Worm (Caenorhabditis elegans) whole organism, L1 larva: ENCODE measurements around the gene C14F11.7.

Experiments
- C04F5.9 ChIP-seq: sonication (generic microtip); optimal IDR thresholded peaks from 2 replicates; lab custom pipeline; 2016; ENCODE audit warnings: missing genetic modification characterization, missing compliant biosample characterization
- C34B4.2 ChIP-seq: sonication (generic microtip); optimal IDR thresholded peaks from 2 replicates; lab custom pipeline; 2017; ENCODE audit warnings: mild to moderate bottlenecking, missing genetic modification characterization, missing compliant biosample characterization
- F16B12.6 ChIP-seq: fragments of 150-350 bp; optimal IDR thresholded peaks from 2 replicates; lab custom pipeline; 2014; ENCODE audit warnings: missing biosample characterization, missing genetic modification characterization
- aha-1 ChIP-seq: fragments of 150-350 bp; optimal IDR thresholded peaks from 2 replicates; lab custom pipeline; 2014; ENCODE audit warnings: missing biosample characterization, missing genetic modification characterization
- alr-1 ChIP-seq: fragments of 200-800 bp; sonication (Bioruptor generic); optimal IDR thresholded peaks from 2 replicates; lab custom pipeline; 2018; ENCODE audit warnings: borderline replicate concordance, mild to moderate bottlenecking, missing genetic modification characterization, missing compliant biosample characterization
- aly-2 ChIP-seq: fragments of 150-350 bp; optimal IDR thresholded peaks from 2 replicates; lab custom pipeline; 2014; ENCODE audit warnings: missing biosample characterization, missing genetic modification characterization
- ama-1 ChIP-seq: fragments of 150-350 bp; optimal IDR thresholded peaks from 2 replicates; lab custom pipeline; 2014
- blmp-1 ChIP-seq: fragments of 150-350 bp; optimal IDR thresholded peaks from 2 replicates; lab custom pipeline; 2014; ENCODE audit warnings: missing biosample characterization, missing genetic modification characterization
- ceh-63 ChIP-seq: fragments of 200-800 bp; sonication (Bioruptor generic); optimal IDR thresholded peaks from 2 replicates; lab custom pipeline; 2018; ENCODE audit warnings: mild to moderate bottlenecking, missing genetic modification characterization, missing compliant biosample characterization
- ceh-8 ChIP-seq: fragments of 200-800 bp; sonication (Bioruptor generic); optimal IDR thresholded peaks from 2 replicates; lab custom pipeline; 2018; ENCODE audit warnings: mild to moderate bottlenecking, missing genetic modification characterization, moderate library complexity, missing compliant biosample characterization
- ceh-82 ChIP-seq, 3 experiments: fragments of 150-350 bp in 1 of 3; sonication (generic microtip) in 2 of 3; optimal IDR thresholded peaks; 2 replicates each; lab custom pipeline; 2014 to 2017; ENCODE audit warnings: missing biosample characterization in 3 of 3, missing genetic modification characterization in 3 of 3
- dpl-1 ChIP-seq, 3 experiments: fragments of 150-350 bp in 2 of 3; sonication (generic microtip) in 1 of 3; optimal IDR thresholded peaks; 2 replicates each; lab custom pipeline; 2014 to 2017; ENCODE audit warnings: missing biosample characterization in 3 of 3, missing genetic modification characterization in 3 of 3, missing genetic modification reagents in 3 of 3
- dsc-1 ChIP-seq: sonication (generic microtip); optimal IDR thresholded peaks from 2 replicates; lab custom pipeline; 2016; ENCODE audit warnings: mild to moderate bottlenecking, missing genetic modification characterization, missing compliant biosample characterization
- egl-13 ChIP-seq: sonication (generic microtip); optimal IDR thresholded peaks from 2 replicates; lab custom pipeline; 2016; ENCODE audit warnings: missing genotype, missing genetic modification reagents, missing genetic modification characterization, missing compliant biosample characterization
- egl-27 ChIP-seq, 2 experiments: fragments of 150-350 bp in 1 of 2; sonication (generic microtip); optimal IDR thresholded peaks; 3 replicates each; lab custom pipeline; 2017 to 2018; ENCODE audit warnings: missing biosample characterization in 2 of 2, missing genetic modification characterization in 2 of 2, missing genetic modification reagents in 2 of 2
- elt-2 ChIP-seq: sonication (generic microtip); optimal IDR thresholded peaks from 2 replicates; lab custom pipeline; 2016; ENCODE audit warnings: missing genetic modification characterization, mild to moderate bottlenecking, inconsistent platforms, missing compliant biosample characterization, missing genetic modification reagents
- elt-3 ChIP-seq, 6 experiments: fragments of 150-350 bp in 1 of 6; sonication (generic microtip); optimal IDR thresholded peaks; 2 replicates each; lab custom pipeline; 2017 to 2018; ENCODE audit warnings: missing biosample characterization in 6 of 6, missing genetic modification characterization in 6 of 6, inconsistent platforms in 1 of 6
- fkh-10 ChIP-seq: sonication (generic microtip); optimal IDR thresholded peaks from 2 replicates; lab custom pipeline; 2017; ENCODE audit warnings: missing biosample characterization, missing genetic modification reagents, missing genetic modification characterization
- fkh-4 ChIP-seq: sonication (generic microtip); optimal IDR thresholded peaks from 2 replicates; lab custom pipeline; 2016; ENCODE audit warnings: missing compliant biosample characterization, missing genetic modification characterization, borderline replicate concordance
- fkh-8 ChIP-seq: sonication (generic microtip); optimal IDR thresholded peaks from 2 replicates; lab custom pipeline; 2016; ENCODE audit warnings: mild to moderate bottlenecking, missing genetic modification characterization, missing compliant biosample characterization
- hpl-2 ChIP-seq: fragments of 150-350 bp; optimal IDR thresholded peaks from 2 replicates; lab custom pipeline; 2014; ENCODE audit warnings: missing biosample characterization, missing genetic modification reagents, missing genetic modification characterization
- lin-13 ChIP-seq: fragments of 150-350 bp; optimal IDR thresholded peaks from 2 replicates; lab custom pipeline; 2014; ENCODE audit warnings: missing biosample characterization, missing genetic modification reagents, missing genetic modification characterization
- lin-15B ChIP-seq: fragments of 150-350 bp; sonication (generic microtip); optimal IDR thresholded peaks from 3 replicates; lab custom pipeline; 2014; ENCODE audit warnings: missing biosample characterization, missing genetic modification characterization
- lin-39 ChIP-seq: fragments of 150-350 bp; optimal IDR thresholded peaks from 2 replicates; lab custom pipeline; 2014; ENCODE audit warnings: missing biosample characterization, missing genetic modification reagents, missing genetic modification characterization
- lir-3 ChIP-seq: sonication (generic microtip); optimal IDR thresholded peaks from 2 replicates; lab custom pipeline; 2016; ENCODE audit warnings: mild to moderate bottlenecking, missing genetic modification characterization, moderate library complexity, missing compliant biosample characterization; ENCODE audit not compliant: poor library complexity
- lsy-2 ChIP-seq, 2 experiments: fragments of 150-350 bp; optimal IDR thresholded peaks; 2 replicates each; lab custom pipeline; 2014; ENCODE audit warnings: missing biosample characterization in 2 of 2, missing genetic modification characterization in 2 of 2
- mab-9 ChIP-seq: fragments of 200-800 bp; sonication (Bioruptor generic); IDR thresholded peaks from 2 replicates; pipeline ENCODE4 v1.3.6; 2022; ENCODE audit warnings: missing genetic modification reagents, missing genetic modification characterization, missing compliant biosample characterization
- mdl-1 ChIP-seq, 2 experiments: fragments of 150-350 bp; optimal IDR thresholded peaks; 2 replicates each; lab custom pipeline; 2014 to 2017; ENCODE audit warnings: missing biosample characterization in 2 of 2, missing genetic modification characterization in 2 of 2, inconsistent platforms in 1 of 2
- mep-1 ChIP-seq: fragments of 150-350 bp; optimal IDR thresholded peaks from 2 replicates; lab custom pipeline; 2014; ENCODE audit warnings: missing biosample characterization, missing genetic modification characterization
- nhr-19 ChIP-seq: fragments of 200-800 bp; sonication (Bioruptor generic); conservative IDR thresholded peaks from 2 replicates; pipeline ENCODE4 v1.3.6; 2022; ENCODE audit warnings: missing genetic modification characterization, missing compliant biosample characterization
- nhr-20 ChIP-seq: sonication (generic microtip); optimal IDR thresholded peaks from 2 replicates; lab custom pipeline; 2016; ENCODE audit warnings: mild to moderate bottlenecking, missing genetic modification characterization, missing compliant biosample characterization
- nhr-28 ChIP-seq: fragments of 150-350 bp; optimal IDR thresholded peaks from 2 replicates; lab custom pipeline; 2014; ENCODE audit warnings: missing biosample characterization, missing genetic modification characterization
- nhr-76 ChIP-seq: sonication (generic microtip); optimal IDR thresholded peaks from 2 replicates; lab custom pipeline; 2017; ENCODE audit warnings: missing biosample characterization, missing genetic modification characterization
- nhr-77 ChIP-seq: fragments of 150-350 bp; optimal IDR thresholded peaks from 2 replicates; lab custom pipeline; 2014; ENCODE audit warnings: missing biosample characterization, missing genetic modification characterization
- nhr-85 ChIP-seq: sonication (generic microtip); peaks from one replicate; lab custom pipeline; 2016; ENCODE audit warnings: missing genetic modification characterization, inconsistent platforms, missing compliant biosample characterization
- nhr-90 ChIP-seq: sonication (generic microtip); optimal IDR thresholded peaks from 2 replicates; lab custom pipeline; 2016; ENCODE audit warnings: mild to moderate bottlenecking, missing genetic modification characterization, missing compliant biosample characterization; ENCODE audit not compliant: poor library complexity
- pqm-1 ChIP-seq: sonication (generic microtip); optimal IDR thresholded peaks from 3 replicates; lab custom pipeline; 2017; ENCODE audit warnings: missing biosample characterization, missing genetic modification characterization
- rnt-1 ChIP-seq: sonication (generic microtip); optimal IDR thresholded peaks from 2 replicates; lab custom pipeline; 2016; ENCODE audit warnings: mild to moderate bottlenecking, missing genetic modification characterization, moderate library complexity, missing compliant biosample characterization
- skn-1 ChIP-seq: fragments of 150-350 bp; optimal IDR thresholded peaks from 2 replicates; lab custom pipeline; 2014; ENCODE audit warnings: missing biosample characterization, missing genetic modification characterization
- snpc-4 ChIP-seq: fragments of 150-350 bp; optimal IDR thresholded peaks from 2 replicates; lab custom pipeline; 2014; ENCODE audit warnings: missing biosample characterization, missing genetic modification characterization
- sox-4 ChIP-seq: sonication (generic microtip); optimal IDR thresholded peaks from 2 replicates; lab custom pipeline; 2016; ENCODE audit warnings: missing genetic modification characterization, missing compliant biosample characterization
- sptf-1 ChIP-seq: fragments of 150-350 bp; optimal IDR thresholded peaks from 2 replicates; lab custom pipeline; 2014; ENCODE audit warnings: missing biosample characterization, missing genetic modification characterization
- swsn-7 ChIP-seq: sonication (generic microtip); optimal IDR thresholded peaks from 2 replicates; lab custom pipeline; 2016; ENCODE audit warnings: missing genetic modification characterization, missing compliant biosample characterization
- tbx-2 ChIP-seq: sonication (generic microtip); optimal IDR thresholded peaks from 2 replicates; lab custom pipeline; 2016; ENCODE audit warnings: missing genetic modification characterization, missing compliant biosample characterization
- unc-30 ChIP-seq: sonication (generic microtip); optimal IDR thresholded peaks from 2 replicates; lab custom pipeline; 2017; ENCODE audit warnings: missing biosample characterization, missing genetic modification characterization
- unc-62 ChIP-seq: fragments of 150-350 bp; optimal IDR thresholded peaks from 2 replicates; lab custom pipeline; 2014; ENCODE audit warnings: missing biosample characterization, missing genetic modification reagents, missing genetic modification characterization
- unc-98 ChIP-seq: fragments of 200-800 bp; sonication (Bioruptor generic); IDR thresholded peaks from 2 replicates; pipeline ENCODE4 v1.3.6; 2022; ENCODE audit warnings: missing genetic modification characterization, missing compliant biosample characterization
- vab-15 ChIP-seq: sonication (generic microtip); optimal IDR thresholded peaks from 2 replicates; lab custom pipeline; 2017; ENCODE audit warnings: missing genotype, mild to moderate bottlenecking, missing genetic modification characterization, missing compliant biosample characterization
- xbp-1 ChIP-seq: sonication (generic microtip); optimal IDR thresholded peaks from 2 replicates; lab custom pipeline; 2016; ENCODE audit warnings: missing genetic modification characterization, missing compliant biosample characterization
- zag-1 ChIP-seq: fragments of 150-350 bp; optimal IDR thresholded peaks from 2 replicates; lab custom pipeline; 2014; ENCODE audit warnings: missing biosample characterization, missing genetic modification characterization
- zip-4 ChIP-seq: fragments of 200-800 bp; sonication (Bioruptor generic); optimal IDR thresholded peaks from 2 replicates; lab custom pipeline; 2018; ENCODE audit warnings: mild to moderate bottlenecking, missing genetic modification characterization, moderate library complexity, missing compliant biosample characterization
- ztf-11 ChIP-seq, 2 experiments: sonication (generic microtip); optimal IDR thresholded peaks; 2 replicates each; lab custom pipeline; 2016 to 2017; ENCODE audit warnings: missing genetic modification characterization in 2 of 2, missing biosample characterization in 1 of 2, missing compliant biosample characterization in 1 of 2
- ztf-4 ChIP-seq: fragments of 150-350 bp; optimal IDR thresholded peaks from 2 replicates; lab custom pipeline; 2014; ENCODE audit warnings: missing biosample characterization, missing genetic modification characterization

Gene C14F11.7

ce11 chrX:6207687-6208088 lies 675 bp downstream of the C14F11.7 start, which contains the start of gene T13C5.6:
Gene T13C5.6, minus strand, starts transcription at chrX:6207687.
- peak; percentile 81 for TF ChIP-seq ztf-4 (tag; lab: Kevin White, UChicago)
- peak in 2 of 3 experiments; percentile 44 to 45 for TF ChIP-seq dpl-1 (GFP tag; optimal IDR thresholded peaks at IDR 0.05; lab: Kevin White, UChicago)
- peak; percentile 92 for TF ChIP-seq egl-13 (tag; lab: Kevin White, UChicago)
- TF ChIP-seq unc-62 (GFP tag; lab: Kevin White, UChicago): no peak
- peak; percentile 89 for TF ChIP-seq sox-4 (tag; lab: Kevin White, UChicago)
- TF ChIP-seq fkh-10 (GFP tag; lab: Kevin White, UChicago): peak; percentile 91
- peak; percentile 42 for TF ChIP-seq aly-2
- no peak for TF ChIP-seq sptf-1 (tag; lab: Kevin White, UChicago)
- TF ChIP-seq C34B4.2 (tag; lab: Kevin White, UChicago): no peak
- TF ChIP-seq lsy-2 (tag; optimal IDR thresholded peaks at IDR 0.05; lab: Kevin White, UChicago): peak; percentile 79 to 88
- peak; percentile 84 for TF ChIP-seq nhr-77
- TF ChIP-seq hpl-2 (GFP tag; lab: Kevin White, UChicago): peak; percentile 89
- TF ChIP-seq swsn-7 (tag; lab: Kevin White, UChicago): peak; percentile 88
- TF ChIP-seq dsc-1 (tag; lab: Kevin White, UChicago): peak; percentile 92
- peak; percentile 63 for TF ChIP-seq C04F5.9
- TF ChIP-seq pqm-1 (tag; lab: Kevin White, UChicago): no peak
- TF ChIP-seq F16B12.6: no peak
- TF ChIP-seq ama-1: no peak
- TF ChIP-seq nhr-76 (tag; lab: Kevin White, UChicago): peak; percentile 67
- no peak for TF ChIP-seq egl-27 (tag; optimal IDR thresholded peaks at IDR 0.05; lab: Kevin White, UChicago)
- peak; percentile 78 for TF ChIP-seq ceh-8 (GFP tag; lab: Kevin White, UChicago)
- TF ChIP-seq unc-98 (GFP tag; lab: Robert Waterston, UW): 0 out of 2 replicates have a peak, but pooled peaks have one; percentile 20
- TF ChIP-seq mdl-1 (tag; optimal IDR thresholded peaks at IDR 0.05; lab: Kevin White, UChicago): peak in 1 of 2 experiments; percentile 87
- TF ChIP-seq unc-30: no peak
- TF ChIP-seq nhr-28 (tag; lab: Kevin White, UChicago): no peak
- peak; percentile 62 for TF ChIP-seq blmp-1 (tag; lab: Kevin White, UChicago)
- peak; percentile 88 for TF ChIP-seq nhr-19 (GFP tag; lab: Robert Waterston, UW)
- peak; percentile 85 for TF ChIP-seq mab-9 (GFP tag; lab: Robert Waterston, UW)
- peak; percentile 52 to 85 (median 81) for TF ChIP-seq ceh-82 (tag; optimal IDR thresholded peaks at IDR 0.05; lab: Kevin White, UChicago)
- TF ChIP-seq elt-2: peak; percentile 79
- TF ChIP-seq mep-1 (tag; lab: Kevin White, UChicago): peak; percentile 90
- peak; percentile 88 for TF ChIP-seq fkh-8 (tag; lab: Kevin White, UChicago)
- TF ChIP-seq lin-15B (tag; lab: Kevin White, UChicago): peak; percentile 17
- no peak for TF ChIP-seq alr-1
- peak; percentile 63 for TF ChIP-seq zip-4 (GFP tag; lab: Kevin White, UChicago)
- peak; percentile 4 for TF ChIP-seq aha-1 (tag; lab: Kevin White, UChicago)
- TF ChIP-seq zag-1 (tag; lab: Kevin White, UChicago): peak; percentile 0
- TF ChIP-seq nhr-85 (tag; lab: Kevin White, UChicago): peak; percentile 93
- TF ChIP-seq tbx-2 (tag; lab: Kevin White, UChicago): peak; percentile 91
- peak; percentile 93 for TF ChIP-seq nhr-90 (tag; lab: Kevin White, UChicago)
- peak in 3 of 6 experiments; percentile 10 to 61 (median 60) for TF ChIP-seq elt-3 (tag; optimal IDR thresholded peaks at IDR 0.05; lab: Kevin White, UChicago)
- peak; percentile 72 for TF ChIP-seq lin-39 (tag; lab: Kevin White, UChicago)
- TF ChIP-seq rnt-1 (tag; lab: Kevin White, UChicago): peak; percentile 97
- TF ChIP-seq nhr-20 (tag; lab: Kevin White, UChicago): peak; percentile 93
- peak; percentile 97 for TF ChIP-seq xbp-1 (tag; lab: Kevin White, UChicago)
- no peak for TF ChIP-seq ceh-63 (GFP tag; lab: Kevin White, UChicago)
- peak; percentile 77 for TF ChIP-seq fkh-4 (tag; lab: Kevin White, UChicago)
- peak; percentile 66 for TF ChIP-seq vab-15 (tag; lab: Kevin White, UChicago)
- peak; percentile 96 for TF ChIP-seq lir-3
- TF ChIP-seq skn-1 (tag; lab: Kevin White, UChicago): peak; percentile 86
- TF ChIP-seq lin-13 (GFP tag; lab: Kevin White, UChicago): peak; percentile 70
- TF ChIP-seq snpc-4: peak; percentile 57
- peak in 1 of 2 experiments; percentile 86 for TF ChIP-seq ztf-11 (tag; optimal IDR thresholded peaks at IDR 0.05; lab: Kevin White, UChicago)
